Worm (Caenorhabditis elegans) whole organism, late embryonic: ENCODE results near the gene Y46G5A.47.

ENCODE experiments used
- ama-1 ChIP-seq: fragments of 150-350 bp; optimal IDR thresholded peaks from 2 replicates; lab custom pipeline; 2014
- ceh-22 ChIP-seq: sonication (generic microtip); optimal IDR thresholded peaks from 2 replicates; lab custom pipeline; 2017; ENCODE audit warnings: missing biosample characterization, missing genetic modification characterization
- elt-4 ChIP-seq: sonication (generic microtip); optimal IDR thresholded peaks from 2 replicates; lab custom pipeline; 2016; ENCODE audit warnings: missing genetic modification characterization, missing compliant biosample characterization
- fkh-10 ChIP-seq: fragments of 150-350 bp; optimal IDR thresholded peaks from 2 replicates; lab custom pipeline; 2014; ENCODE audit warnings: missing biosample characterization, missing genetic modification reagents, missing genetic modification characterization
- hlh-15 ChIP-seq: sonication (generic microtip); optimal IDR thresholded peaks from 2 replicates; lab custom pipeline; 2016; ENCODE audit warnings: missing genetic modification characterization, missing compliant biosample characterization
- hlh-30 ChIP-seq: sonication (generic microtip); optimal IDR thresholded peaks from 2 replicates; lab custom pipeline; 2017; ENCODE audit warnings: antibody characterized with exemption, missing genetic modification characterization, missing compliant biosample characterization; ENCODE audit not compliant: insufficient read depth
- hlh-8 ChIP-seq: sonication (generic microtip); optimal IDR thresholded peaks from 2 replicates; lab custom pipeline; 2016; ENCODE audit warnings: missing genotype, missing genetic modification characterization, missing compliant biosample characterization
- nhr-11 ChIP-seq: fragments of 150-350 bp; optimal IDR thresholded peaks from 2 replicates; lab custom pipeline; 2014; ENCODE audit warnings: missing biosample characterization, missing genetic modification characterization
- pqm-1 ChIP-seq: sonication (generic microtip); optimal IDR thresholded peaks from 2 replicates; lab custom pipeline; 2016; ENCODE audit warnings: missing genetic modification characterization, missing compliant biosample characterization
- rnt-1 ChIP-seq: sonication (generic microtip); optimal IDR thresholded peaks from 2 replicates; lab custom pipeline; 2016; ENCODE audit warnings: missing genetic modification characterization, missing compliant biosample characterization
- sox-4 ChIP-seq: sonication (generic microtip); optimal IDR thresholded peaks from 2 replicates; lab custom pipeline; 2017; ENCODE audit warnings: mild to moderate bottlenecking, missing genetic modification characterization, inconsistent platforms, missing compliant biosample characterization
- ztf-16 ChIP-seq: sonication (generic microtip); optimal IDR thresholded peaks from 2 replicates; lab custom pipeline; 2017; ENCODE audit warnings: missing genetic modification characterization, missing compliant biosample characterization

DNA sequence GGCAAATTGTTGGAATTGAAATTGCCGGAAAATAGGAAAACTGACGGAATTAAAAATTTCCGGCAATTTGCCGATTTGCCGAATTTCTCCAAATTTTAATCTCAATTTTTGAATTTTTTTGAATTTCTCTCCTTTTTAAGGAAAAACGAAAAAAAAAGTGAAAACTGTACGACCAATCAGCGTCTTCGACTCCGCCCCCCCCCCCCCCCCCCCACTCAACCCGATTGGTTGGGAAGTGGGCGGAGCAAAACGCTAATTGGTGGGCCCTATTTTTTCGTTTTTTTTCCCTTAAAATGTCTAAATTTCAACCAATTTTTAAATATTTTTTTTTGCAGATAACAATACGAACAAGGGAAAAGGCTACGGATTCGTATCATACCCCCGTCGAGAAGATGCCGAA lies 35.2 kb downstream of the Y46G5A.47 start:
- TF ChIP-seq nhr-11 (no peak), sox-4 (tag; lab: Kevin White, UChicago) (no peak), hlh-30 (no peak), elt-4 (no peak), pqm-1 (tag; lab: Kevin White, UChicago) (no peak), ama-1 (no peak), hlh-15 (tag; lab: Kevin White, UChicago) (no peak), ceh-22 (tag; lab: Kevin White, UChicago) (no peak), ztf-16 (no peak), fkh-10 (no peak), hlh-8 (tag; lab: Kevin White, UChicago) (no peak), rnt-1 (no peak)
